Worm (Caenorhabditis elegans): Measurements from ENCODE around the gene srbc-33.

ce11 chrV:3482550-3483002 lies 2.0 kb downstream of the srbc-33 start, which contains the start of gene lys-7:
- TF ChIP-seq ztf-4 (tag; optimal IDR thresholded peaks at IDR 0.05) (no peak), lin-39 (tag; optimal IDR thresholded peaks at IDR 0.05) (no peak), lsy-2 (tag; optimal IDR thresholded peaks at IDR 0.05) (no peak), egl-27 (tag; optimal IDR thresholded peaks at IDR 0.05) (no peak), nhr-21 (tag; optimal IDR thresholded peaks at IDR 0.05) (no peak), R02D3.7 (tag; optimal IDR thresholded peaks at IDR 0.05) (no peak), elt-1 (tag; optimal IDR thresholded peaks at IDR 0.05) (no peak), unc-62 (GFP tag; optimal IDR thresholded peaks at IDR 0.05) (no peak)

Data from whole organism, L2 larva.